Worm (Caenorhabditis elegans) whole organism, early embryonic: ENCODE results near the gene C24H11.5.

ENCODE experiments used
- aly-1 ChIP-seq: sonication (generic microtip); optimal IDR thresholded peaks from 2 replicates; lab custom pipeline; 2016; ENCODE audit warnings: missing genetic modification characterization, missing compliant biosample characterization
- ama-1 ChIP-seq: fragments of 150-350 bp; optimal IDR thresholded peaks from 2 replicates; lab custom pipeline; 2014
- ceh-13 ChIP-seq: fragments of 200-800 bp; sonication (Bioruptor generic); optimal IDR thresholded peaks from 2 replicates; lab custom pipeline; 2018; ENCODE audit warnings: mild to moderate bottlenecking, missing genetic modification characterization, missing compliant biosample characterization
- ets-7 ChIP-seq: sonication (generic microtip); optimal IDR thresholded peaks from 2 replicates; lab custom pipeline; 2016; ENCODE audit warnings: missing genotype, missing genetic modification characterization, missing compliant biosample characterization
- flt-1 ChIP-seq: fragments of 200-800 bp; sonication (Bioruptor generic); IDR thresholded peaks from 2 replicates; pipeline ENCODE4 v1.3.6; 2022; ENCODE audit warnings: missing genetic modification characterization, missing compliant biosample characterization
- hmbx-1 ChIP-seq: sonication (generic microtip); optimal IDR thresholded peaks from 2 replicates; lab custom pipeline; 2016; ENCODE audit warnings: mild to moderate bottlenecking, missing genetic modification characterization, missing compliant biosample characterization
- hnd-1 ChIP-seq: sonication (generic microtip); optimal IDR thresholded peaks from 2 replicates; lab custom pipeline; 2016; ENCODE audit warnings: missing genetic modification characterization, missing compliant biosample characterization
- pes-1 ChIP-seq: fragments of 200-800 bp; sonication (Bioruptor generic); IDR thresholded peaks from 2 replicates; pipeline ENCODE4 v1.3.6; 2022; ENCODE audit warnings: missing genetic modification reagents, missing genetic modification characterization, missing compliant biosample characterization
- scrt-1 ChIP-seq: fragments of 200-800 bp; sonication (Bioruptor generic); IDR thresholded peaks from 2 replicates; pipeline ENCODE4 v1.3.6; 2022; ENCODE audit warnings: missing genetic modification characterization, missing compliant biosample characterization
- sea-1 ChIP-seq: fragments of 200-800 bp; sonication (Bioruptor generic); conservative IDR thresholded peaks from 2 replicates; pipeline ENCODE4 v1.3.6; 2022; ENCODE audit warnings: missing genetic modification characterization, missing compliant biosample characterization
- tra-4 ChIP-seq: sonication (generic microtip); optimal IDR thresholded peaks from 2 replicates; lab custom pipeline; 2017; ENCODE audit warnings: missing genetic modification characterization, missing compliant biosample characterization

DNA sequence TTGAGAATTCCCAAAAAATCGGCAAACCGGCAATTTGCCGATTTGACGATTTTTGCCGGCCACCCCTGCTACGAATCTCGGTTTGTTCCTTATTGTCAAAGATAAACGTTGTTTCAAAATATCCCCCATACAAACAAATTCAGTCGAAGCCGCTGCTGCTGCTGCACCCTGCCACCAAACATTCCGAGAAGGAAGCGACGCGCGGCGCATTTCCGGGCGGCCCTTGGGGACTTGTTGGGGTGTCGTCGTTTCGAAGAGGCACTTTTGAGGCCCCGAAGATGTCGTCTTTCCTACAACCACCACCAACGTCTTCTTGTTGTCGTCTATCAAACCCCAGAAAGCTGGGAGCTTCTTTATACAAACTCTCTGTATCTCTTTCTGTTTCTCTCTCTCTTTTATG lies 14.4 kb downstream of the C24H11.5 start:
- TF ChIP-seq ceh-13 (GFP tag; lab: Kevin White, UChicago) = no peak
- TF ChIP-seq scrt-1 = no peak
- TF ChIP-seq ama-1 (lab: Kevin White, UChicago) = no peak
- TF ChIP-seq aly-1 (tag; lab: Kevin White, UChicago) = no peak
- TF ChIP-seq ets-7 (tag; lab: Kevin White, UChicago) = no peak
- TF ChIP-seq tra-4 (tag; lab: Kevin White, UChicago) = no peak
- no peak for TF ChIP-seq hnd-1 (tag; lab: Kevin White, UChicago)
- no peak for TF ChIP-seq pes-1 (GFP tag; lab: Robert Waterston, UW)
- no peak for TF ChIP-seq sea-1 (GFP tag; lab: Robert Waterston, UW)
- TF ChIP-seq hmbx-1 (tag; lab: Kevin White, UChicago) = no peak
- TF ChIP-seq flt-1 (GFP tag; lab: Robert Waterston, UW) = no peak
